Worm (Caenorhabditis elegans) whole organism, young adult: ENCODE results near the gene elb-1.
A peak's percentile ranks its signal among the peaks of the same experiment; 100 is the strongest.

Experiments
- B0035.1 ChIP-seq: sonication (generic microtip); optimal IDR thresholded peaks from 2 replicates; lab custom pipeline; 2016; ENCODE audit warnings: missing genetic modification characterization, mild to moderate bottlenecking, missing compliant biosample characterization, missing genotype, missing genetic modification reagents
- B0336.3 ChIP-seq: fragments of 200-800 bp; sonication (Bioruptor generic); IDR thresholded peaks from 2 replicates; pipeline ENCODE4 v1.3.6; 2022; ENCODE audit warnings: missing genetic modification characterization, missing compliant biosample characterization
- D2030.7 ChIP-seq: fragments of 200-800 bp; sonication (Bioruptor generic); IDR thresholded peaks from 2 replicates; pipeline ENCODE4 v1.3.6; 2022; ENCODE audit warnings: missing genetic modification reagents, missing genetic modification characterization, missing compliant biosample characterization
- F22D6.2 ChIP-seq: sonication (generic microtip); optimal IDR thresholded peaks from 2 replicates; lab custom pipeline; 2016; ENCODE audit warnings: mild to moderate bottlenecking, missing genetic modification characterization, missing compliant biosample characterization
- F23B12.7 ChIP-seq: sonication (generic microtip); optimal IDR thresholded peaks from 2 replicates; lab custom pipeline; 2017; ENCODE audit warnings: missing genetic modification characterization, mild to moderate bottlenecking, missing compliant biosample characterization, antibody characterized with exemption, moderate library complexity; ENCODE audit not compliant: insufficient read depth
- F33H1.4 ChIP-seq: fragments of 200-800 bp; sonication (Bioruptor generic); IDR thresholded peaks from 2 replicates; pipeline ENCODE4 v1.3.6; 2022; ENCODE audit warnings: missing genetic modification reagents, missing genetic modification characterization, missing compliant biosample characterization
- K11D2.4 ChIP-seq: fragments of 200-800 bp; sonication (Bioruptor generic); IDR thresholded peaks from 2 replicates; pipeline ENCODE4 v1.3.6; 2022; ENCODE audit warnings: missing genetic modification reagents, missing genetic modification characterization, missing compliant biosample characterization
- T26A5.8 ChIP-seq: sonication (generic microtip); optimal IDR thresholded peaks from 2 replicates; lab custom pipeline; 2016; ENCODE audit warnings: missing genetic modification characterization, missing compliant biosample characterization
- Y53G8AR.9 ChIP-seq: fragments of 200-800 bp; sonication (Bioruptor generic); conservative IDR thresholded peaks from 2 replicates; pipeline ENCODE4 v1.3.6; 2022; ENCODE audit warnings: missing genetic modification reagents, missing genetic modification characterization, missing compliant biosample characterization
- ama-1 ChIP-seq, 3 experiments: fragments of 150-350 bp in 1 of 3; sonication (generic microtip) in 2 of 3; optimal IDR thresholded peaks; 2 replicates each; lab custom pipeline; 2014 to 2018; ENCODE audit warnings: missing biosample characterization in 2 of 3, missing genetic modification characterization in 2 of 3, missing genetic modification reagents in 2 of 3
- attf-3 ChIP-seq: fragments of 200-800 bp; sonication (Bioruptor generic); conservative IDR thresholded peaks from 2 replicates; pipeline ENCODE4 v1.3.6; 2022; ENCODE audit warnings: missing genetic modification reagents, missing genetic modification characterization, missing compliant biosample characterization
- attf-5 ChIP-seq: fragments of 200-800 bp; sonication (Bioruptor generic); optimal IDR thresholded peaks from 2 replicates; lab custom pipeline; 2018; ENCODE audit warnings: mild to moderate bottlenecking, missing genetic modification characterization, missing compliant biosample characterization
- bed-2 ChIP-seq: fragments of 200-800 bp; sonication (Bioruptor generic); IDR thresholded peaks from 2 replicates; pipeline ENCODE4 v1.3.6; 2022; ENCODE audit warnings: missing genetic modification reagents, missing genetic modification characterization, missing compliant biosample characterization
- cebp-1 ChIP-seq, 2 experiments: fragments of 200-800 bp in 1 of 2; sonication (Bioruptor generic) in 1 of 2; sonication (generic microtip) in 1 of 2; IDR thresholded peaks in 1 of 2; optimal IDR thresholded peaks in 1 of 2; 2 replicates each; pipeline versions ENCODE4 v1.3.6 to Lab custom; 2017 to 2022; ENCODE audit warnings: missing compliant biosample characterization in 2 of 2, missing genetic modification characterization in 2 of 2, mild to moderate bottlenecking in 1 of 2, missing genetic modification reagents in 1 of 2, moderate library complexity in 1 of 2
- ceh-91 ChIP-seq: fragments of 200-800 bp; sonication (Bioruptor generic); IDR thresholded peaks from 2 replicates; pipeline ENCODE4 v1.3.6; 2022; ENCODE audit warnings: missing genetic modification reagents, missing genetic modification characterization, missing compliant biosample characterization
- chd-7 ChIP-seq: sonication (generic microtip); optimal IDR thresholded peaks from 2 replicates; lab custom pipeline; 2016; ENCODE audit warnings: mild to moderate bottlenecking, missing genetic modification characterization, moderate library complexity, missing compliant biosample characterization
- die-1 ChIP-seq: sonication (generic microtip); optimal IDR thresholded peaks from 2 replicates; lab custom pipeline; 2016; ENCODE audit warnings: missing genotype, mild to moderate bottlenecking, missing genetic modification characterization, missing compliant biosample characterization
- ets-4 ChIP-seq: fragments of 200-800 bp; sonication (Bioruptor generic); optimal IDR thresholded peaks from 2 replicates; lab custom pipeline; 2018; ENCODE audit warnings: mild to moderate bottlenecking, missing genetic modification characterization, missing compliant biosample characterization
- gei-17 ChIP-seq: fragments of 200-800 bp; sonication (Bioruptor generic); optimal IDR thresholded peaks from 2 replicates; lab custom pipeline; 2018; ENCODE audit warnings: mild to moderate bottlenecking, missing genetic modification characterization, missing compliant biosample characterization
- him-1 ChIP-seq: sonication (generic microtip); optimal IDR thresholded peaks from 2 replicates; lab custom pipeline; 2016; ENCODE audit warnings: missing genotype, missing genetic modification reagents, missing genetic modification characterization, missing compliant biosample characterization
- hmg-20 ChIP-seq: fragments of 200-800 bp; sonication (Bioruptor generic); IDR thresholded peaks from 2 replicates; pipeline ENCODE4 v1.3.6; 2022; ENCODE audit warnings: missing genetic modification reagents, missing genetic modification characterization, missing compliant biosample characterization
- hsf-1 ChIP-seq: fragments of 200-800 bp; sonication (Bioruptor generic); IDR thresholded peaks from 2 replicates; pipeline ENCODE4 v1.3.6; 2022; ENCODE audit warnings: missing genetic modification reagents, missing genetic modification characterization, missing compliant biosample characterization
- let-607 ChIP-seq, 2 experiments: fragments of 200-800 bp in 1 of 2; sonication (Bioruptor generic) in 1 of 2; sonication (generic microtip) in 1 of 2; optimal IDR thresholded peaks; 2 replicates each; lab custom pipeline; 2016 to 2018; ENCODE audit warnings: mild to moderate bottlenecking in 2 of 2, missing compliant biosample characterization in 2 of 2, missing genetic modification characterization in 2 of 2, moderate library complexity in 2 of 2, missing genotype in 1 of 2
- lin-40 ChIP-seq: sonication (generic microtip); optimal IDR thresholded peaks from 2 replicates; lab custom pipeline; 2016; ENCODE audit warnings: missing genetic modification characterization, mild to moderate bottlenecking, missing compliant biosample characterization, missing genotype, missing genetic modification reagents
- lin-54 ChIP-seq: fragments of 200-800 bp; sonication (Bioruptor generic); optimal IDR thresholded peaks from 2 replicates; lab custom pipeline; 2018; ENCODE audit warnings: mild to moderate bottlenecking, missing genetic modification characterization, missing compliant biosample characterization
- lir-1 ChIP-seq: fragments of 200-800 bp; sonication (Bioruptor generic); conservative IDR thresholded peaks from 2 replicates; pipeline ENCODE4 v1.3.6; 2022; ENCODE audit warnings: missing genetic modification reagents, missing genetic modification characterization, missing compliant biosample characterization
- madf-10 ChIP-seq: sonication (generic microtip); optimal IDR thresholded peaks from 2 replicates; lab custom pipeline; 2016; ENCODE audit warnings: mild to moderate bottlenecking, missing genetic modification characterization, missing compliant biosample characterization
- madf-3 ChIP-seq: fragments of 200-800 bp; sonication (Bioruptor generic); IDR thresholded peaks from 2 replicates; pipeline ENCODE4 v1.3.6; 2022; ENCODE audit warnings: missing genetic modification reagents, missing genetic modification characterization, missing compliant biosample characterization
- madf-6 ChIP-seq: fragments of 200-800 bp; sonication (Bioruptor generic); IDR thresholded peaks from 2 replicates; pipeline ENCODE4 v1.3.6; 2022; ENCODE audit warnings: missing genetic modification reagents, missing genetic modification characterization, missing compliant biosample characterization
- mcd-1 ChIP-seq: fragments of 200-800 bp; sonication (Bioruptor generic); IDR thresholded peaks from 2 replicates; pipeline ENCODE4 v1.3.6; 2022; ENCODE audit warnings: missing genetic modification reagents, missing genetic modification characterization, missing compliant biosample characterization
- nfya-1 ChIP-seq: sonication (generic microtip); optimal IDR thresholded peaks from 2 replicates; lab custom pipeline; 2017; ENCODE audit warnings: antibody characterized with exemption, missing compliant biosample characterization, missing genetic modification characterization, borderline replicate concordance; ENCODE audit not compliant: insufficient read depth
- nfya-2 ChIP-seq: fragments of 200-800 bp; sonication (Bioruptor generic); IDR thresholded peaks from 2 replicates; pipeline ENCODE4 v1.3.6; 2022; ENCODE audit warnings: missing genetic modification reagents, missing genetic modification characterization, missing compliant biosample characterization
- nfyb-1 ChIP-seq: fragments of 200-800 bp; sonication (Bioruptor generic); IDR thresholded peaks from 2 replicates; pipeline ENCODE4 v1.3.6; 2022; ENCODE audit warnings: missing genetic modification reagents, missing genetic modification characterization, missing compliant biosample characterization
- nhr-27 ChIP-seq: fragments of 200-800 bp; sonication (Bioruptor generic); optimal IDR thresholded peaks from 2 replicates; lab custom pipeline; 2018; ENCODE audit warnings: mild to moderate bottlenecking, missing genetic modification characterization, moderate library complexity, missing compliant biosample characterization
- pha-4 ChIP-seq: fragments of 150-350 bp; sonication (generic microtip); optimal IDR thresholded peaks from 2 replicates; lab custom pipeline; 2014; ENCODE audit warnings: missing biosample characterization, missing genetic modification reagents, missing genetic modification characterization
- rpc-1 ChIP-seq, 2 experiments: fragments of 150-350 bp in 1 of 2; sonication (generic microtip) in 1 of 2; optimal IDR thresholded peaks; 2 replicates each; lab custom pipeline; 2014 to 2018; ENCODE audit warnings: missing biosample characterization in 1 of 2, missing genetic modification characterization in 1 of 2, missing genetic modification reagents in 1 of 2, missing genotype in 1 of 2
- sdz-38 ChIP-seq: sonication (generic microtip); optimal IDR thresholded peaks from 2 replicates; lab custom pipeline; 2016; ENCODE audit warnings: missing genotype, missing genetic modification characterization, missing compliant biosample characterization
- snpc-1.1 ChIP-seq: sonication (generic microtip); optimal IDR thresholded peaks from 2 replicates; lab custom pipeline; 2017; ENCODE audit warnings: missing genetic modification characterization, mild to moderate bottlenecking, missing compliant biosample characterization, antibody characterized with exemption, moderate library complexity, missing genotype, missing genetic modification reagents; ENCODE audit not compliant: insufficient read depth
- snpc-4 ChIP-seq, 5 experiments: fragments of 150-350 bp in 1 of 5; sonication (generic microtip) in 4 of 5; optimal IDR thresholded peaks; 2 replicates each; lab custom pipeline; 2014 to 2018; ENCODE audit warnings: missing genetic modification characterization in 5 of 5, missing biosample characterization in 3 of 5, antibody characterized with exemption in 2 of 5, mild to moderate bottlenecking in 2 of 5, missing compliant biosample characterization in 2 of 5, missing genotype in 2 of 5, moderate library complexity in 2 of 5, missing genetic modification reagents in 1 of 5
- somi-1 ChIP-seq: fragments of 200-800 bp; sonication (Bioruptor generic); optimal IDR thresholded peaks from 2 replicates; lab custom pipeline; 2018; ENCODE audit warnings: mild to moderate bottlenecking, missing genetic modification characterization, missing compliant biosample characterization
- unc-130 ChIP-seq: sonication (generic microtip); optimal IDR thresholded peaks from 2 replicates; lab custom pipeline; 2016; ENCODE audit warnings: missing genetic modification reagents, missing genetic modification characterization, missing compliant biosample characterization
- ztf-26 ChIP-seq: sonication (generic microtip); optimal IDR thresholded peaks from 2 replicates; lab custom pipeline; 2017; ENCODE audit warnings: missing genetic modification characterization, missing compliant biosample characterization

Gene elb-1

DNA sequence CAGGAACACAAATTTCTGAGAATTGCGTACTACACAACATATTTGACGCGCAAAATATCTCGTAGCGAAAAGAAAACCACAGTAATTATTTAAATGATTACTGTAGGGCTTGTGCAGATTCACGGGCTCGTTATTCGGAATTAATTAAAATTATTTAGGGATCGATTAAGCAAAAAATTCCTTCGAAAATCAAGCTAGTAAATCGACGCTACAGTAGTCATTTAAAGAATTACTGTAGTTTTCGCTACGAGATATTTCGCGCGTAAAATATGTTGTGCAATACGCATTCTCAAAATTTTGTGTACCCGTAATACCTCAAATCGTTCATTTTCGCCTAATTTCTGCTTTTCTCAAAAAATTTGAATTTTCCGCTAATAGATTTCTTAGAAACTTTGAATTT is 31.6 kb upstream of the elb-1 start (continued):
- TF ChIP-seq Y53G8AR.9 (GFP tag; lab: Robert Waterston, UW) (no peak), madf-3 (GFP tag; lab: Robert Waterston, UW) (no peak), sdz-38 (tag; lab: Kevin White, UChicago) (no peak), rpc-1 (optimal IDR thresholded peaks at IDR 0.05; lab: Kevin White, UChicago) (no peak), rpc-1 (tag; optimal IDR thresholded peaks at IDR 0.05; lab: Kevin White, UChicago) (no peak), B0035.1 (tag; lab: Kevin White, UChicago) (no peak)

DNA sequence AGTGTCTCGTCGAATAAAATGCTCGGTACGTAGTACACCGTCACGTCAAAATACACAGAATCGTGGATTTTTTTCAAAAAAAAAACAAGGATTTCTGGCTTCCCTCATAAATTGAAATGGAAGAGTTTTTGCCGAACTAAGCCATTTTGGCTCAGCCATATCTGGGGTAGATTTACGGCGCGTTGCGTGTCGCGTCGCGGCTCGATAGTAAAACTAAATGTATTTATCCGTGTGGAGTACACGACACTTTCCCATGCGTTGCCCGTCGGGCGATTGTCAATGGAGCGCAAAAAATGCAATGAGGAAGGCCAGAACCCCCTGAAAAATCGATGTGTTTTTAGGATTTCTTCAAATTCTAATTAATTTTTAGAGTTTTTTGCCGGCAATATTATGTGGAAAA is 31.0 kb upstream of the elb-1 start:
- TF ChIP-seq chd-7 (tag; lab: Kevin White, UChicago) (no peak), K11D2.4 (GFP tag; lab: Robert Waterston, UW) (0 out of 2 replicates have a peak, but pooled peaks have one; percentile 21)

DNA sequence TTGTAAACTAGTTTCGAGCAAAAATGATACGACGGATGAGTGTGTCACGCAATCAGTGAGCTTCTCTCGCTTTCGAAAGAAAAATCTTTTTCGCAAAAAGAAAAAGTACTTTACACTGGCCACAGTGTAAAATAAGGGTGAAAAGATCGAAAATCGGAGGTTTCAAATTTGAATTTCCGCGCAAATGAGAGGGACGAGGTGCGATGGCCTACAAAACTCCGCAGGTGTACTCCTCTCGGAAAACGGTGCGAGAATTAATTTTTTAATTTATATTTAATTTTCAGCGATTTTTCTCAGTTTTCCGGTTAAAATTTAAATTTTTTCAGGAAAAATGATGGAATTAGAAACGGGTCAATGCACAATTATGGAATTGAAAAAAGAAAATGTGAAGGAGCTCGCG is 27.5 kb upstream of the elb-1 start, which contains the start of gene mrt-2:
Gene mrt-2, plus strand, starts transcription at position 49 of the 400 bp plus-strand sequence.
- no peak for TF ChIP-seq gei-17 (GFP tag; lab: Kevin White, UChicago)
- TF ChIP-seq lin-40 (tag; lab: Kevin White, UChicago), result peak; percentile 78
- no peak for TF ChIP-seq ets-4 (GFP tag; lab: Kevin White, UChicago)
- peak; percentile 38 for TF ChIP-seq D2030.7 (GFP tag; lab: Robert Waterston, UW)
- no peak for TF ChIP-seq ztf-26 (tag; lab: Kevin White, UChicago)
- 0 out of 2 replicates have a peak, but pooled peaks have one; percentile 41 for TF ChIP-seq hmg-20 (GFP tag; lab: Robert Waterston, UW)
- 0 out of 2 replicates have a peak, but pooled peaks have one; percentile 46 for TF ChIP-seq bed-2 (GFP tag; lab: Robert Waterston, UW)
- TF ChIP-seq F23B12.7 (tag; lab: Kevin White, UChicago), result no peak
- TF ChIP-seq nfyb-1 (GFP tag; lab: Robert Waterston, UW), result peak; percentile 42; the same call in 1 of the 2 replicates
- TF ChIP-seq Y53G8AR.9 (GFP tag; lab: Robert Waterston, UW), result no peak
- peak; percentile 32 for TF ChIP-seq him-1 (tag; lab: Kevin White, UChicago)
- peak; percentile 91 for TF ChIP-seq lin-54 (GFP tag; lab: Kevin White, UChicago)
- no peak for TF ChIP-seq attf-3 (GFP tag; lab: Robert Waterston, UW)
- no peak for TF ChIP-seq die-1 (tag; lab: Kevin White, UChicago)
- TF ChIP-seq nfya-2 (GFP tag; lab: Robert Waterston, UW), result no peak
- no peak for TF ChIP-seq cebp-1 (GFP tag; IDR thresholded peaks at IDR 0.05; lab: Robert Waterston, UW)
- peak; percentile 52 for TF ChIP-seq cebp-1 (tag; optimal IDR thresholded peaks at IDR 0.05; lab: Kevin White, UChicago)
- no peak for TF ChIP-seq hsf-1
- no peak for TF ChIP-seq nhr-27 (tag; lab: Kevin White, UChicago)
- peak; percentile 22; the same call in 1 of the 2 replicates for TF ChIP-seq B0336.3 (GFP tag; lab: Robert Waterston, UW)
- peak; percentile 48 for TF ChIP-seq madf-10
- peak; percentile 74 for TF ChIP-seq lir-1
- peak; percentile 37 for TF ChIP-seq F22D6.2 (tag; lab: Kevin White, UChicago)
- TF ChIP-seq nfya-1 (tag; lab: Kevin White, UChicago), result no peak
- peak; percentile 80 for TF ChIP-seq mcd-1 (GFP tag; lab: Robert Waterston, UW)
- no peak for TF ChIP-seq somi-1
- peak; percentile 73 for TF ChIP-seq unc-130 (GFP tag; lab: Kevin White, UChicago)
- TF ChIP-seq ama-1 (optimal IDR thresholded peaks at IDR 0.05; lab: Kevin White, UChicago), result no peak
- TF ChIP-seq ama-1 (GFP tag; optimal IDR thresholded peaks at IDR 0.05; lab: Kevin White, UChicago), result no peak
- 0 out of 2 replicates have a peak, but pooled peaks have one; percentile 39 for TF ChIP-seq madf-3 (GFP tag; lab: Robert Waterston, UW)
- TF ChIP-seq attf-5, result peak; percentile 16
- no peak for TF ChIP-seq pha-4
- no peak for TF ChIP-seq snpc-4 (GFP tag; optimal IDR thresholded peaks at IDR 0.05; lab: Kevin White, UChicago)
- peak in 1 of 4 experiments; percentile 21 for TF ChIP-seq snpc-4 (tag; optimal IDR thresholded peaks at IDR 0.05; lab: Kevin White, UChicago)
- no peak for TF ChIP-seq snpc-1.1 (tag; lab: Kevin White, UChicago)
- no peak for TF ChIP-seq ceh-91 (GFP tag; lab: Robert Waterston, UW)
- no peak for TF ChIP-seq T26A5.8 (tag; lab: Kevin White, UChicago)
- TF ChIP-seq let-607 (tag; optimal IDR thresholded peaks at IDR 0.05; lab: Kevin White, UChicago), result peak in 1 of 2 experiments; percentile 46
- peak; percentile 67 for TF ChIP-seq madf-6 (GFP tag; lab: Robert Waterston, UW)
- TF ChIP-seq F33H1.4, result peak; percentile 54
